Fruit fly (Drosophila melanogaster): ENCODE data around the gene RpL22.

Gene RpL22

dm6 chrX:765039-765508 is at the start of gene RpL22 (continued):
- TF ChIP-seq Eip78C (GFP tag): peak; percentile 91
- peak; percentile 89 for TF ChIP-seq CG6163 (GFP tag; IDR thresholded peaks at IDR 0.05)
- TF ChIP-seq Met (GFP tag; optimal IDR thresholded peaks at IDR 0.05): peak; percentile 80
- TF ChIP-seq CG8632 (GFP tag; optimal IDR thresholded peaks at IDR 0.05): peak; percentile 43
- TF ChIP-seq acj6 (GFP tag; optimal IDR thresholded peaks at IDR 0.05): peak; percentile 58
- TF ChIP-seq cyc (GFP tag; optimal IDR thresholded peaks at IDR 0.05): peak; percentile 81
- TF ChIP-seq net (GFP tag; optimal IDR thresholded peaks at IDR 0.05): peak; percentile 82
- peak; percentile 55 for TF ChIP-seq CG3032 (tag; optimal IDR thresholded peaks at IDR 0.05)
- peak; percentile 72 for TF ChIP-seq Smox (GFP tag; optimal IDR thresholded peaks at IDR 0.05)

DNA sequence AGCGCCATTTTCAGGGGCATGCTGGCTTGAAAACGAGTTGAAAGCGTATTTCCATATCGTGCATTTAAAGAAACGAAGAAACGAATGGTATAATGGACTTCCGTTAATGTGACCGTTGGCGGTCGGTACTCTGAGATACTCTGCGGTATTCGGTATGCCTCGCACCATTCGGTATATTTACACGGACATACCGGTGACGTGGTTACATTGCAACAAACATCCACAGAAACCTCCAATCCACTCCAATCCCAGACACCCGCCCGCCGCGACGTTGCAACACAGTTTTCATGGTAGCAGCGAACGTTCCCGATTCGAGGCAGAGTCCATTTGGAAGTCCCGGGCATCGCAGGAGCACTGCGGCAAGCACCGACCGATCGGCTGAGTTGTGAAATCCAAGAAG is 41.0 kb upstream of the RpL22 start, which contains the start of gene Sec22:
Gene Sec22 (plus strand): TSS at position 170 of the 400 bp plus-strand sequence.
- no peak for TF ChIP-seq Sox15 (GFP tag; optimal IDR thresholded peaks at IDR 0.05)
- TF ChIP-seq achi (GFP tag; optimal IDR thresholded peaks at IDR 0.05): no peak
- TF ChIP-seq Eip75B (GFP tag; optimal IDR thresholded peaks at IDR 0.05): no peak
- TF ChIP-seq dsx (GFP tag; optimal IDR thresholded peaks at IDR 0.05; ENCODE audit: poor library complexity, severe bottlenecking): peak; percentile 26
- TF ChIP-seq Ets96B (tag; optimal IDR thresholded peaks at IDR 0.05): no peak
- TF ChIP-seq ss (GFP tag; optimal IDR thresholded peaks at IDR 0.05): peak in 1 of 2 experiments; percentile 36
- no peak for TF ChIP-seq Smox (GFP tag; optimal IDR thresholded peaks at IDR 0.05)
- TF ChIP-seq cyc (GFP tag; optimal IDR thresholded peaks at IDR 0.05): peak; percentile 3
- peak; percentile 11 for TF ChIP-seq lz (GFP tag; optimal IDR thresholded peaks at IDR 0.05)
- TF ChIP-seq CG8319 (GFP tag; optimal IDR thresholded peaks at IDR 0.05): no peak
- TF ChIP-seq Eip78C (GFP tag): peak; percentile 45
- TF ChIP-seq Eip93F (GFP tag; optimal IDR thresholded peaks at IDR 0.05): no peak
- TF ChIP-seq Gug (GFP tag; IDR thresholded peaks at IDR 0.05): no peak

- peak; percentile 26 for TF ChIP-seq CG32006 (GFP tag; optimal IDR thresholded peaks at IDR 0.05)
- TF ChIP-seq Eip93F (GFP tag; optimal IDR thresholded peaks at IDR 0.05): no peak
- no peak for TF ChIP-seq lz (GFP tag; optimal IDR thresholded peaks at IDR 0.05)
- TF ChIP-seq Eip78C (GFP tag): peak; percentile 19
- TF ChIP-seq topi (GFP tag; optimal IDR thresholded peaks at IDR 0.05): no peak
- TF ChIP-seq CG8119 (GFP tag; IDR thresholded peaks at IDR 0.05): 0 out of 3 replicates have a peak, but pooled peaks have one; percentile 14
- no peak for TF ChIP-seq CG10631 (GFP tag; optimal IDR thresholded peaks at IDR 0.05)
- TF ChIP-seq achi (GFP tag; optimal IDR thresholded peaks at IDR 0.05): no peak
- TF ChIP-seq Lpt (GFP tag; optimal IDR thresholded peaks at IDR 0.05): no peak
- TF ChIP-seq CG6792 (GFP tag; optimal IDR thresholded peaks at IDR 0.05): no peak
- no peak for TF ChIP-seq Sox14 (GFP tag; optimal IDR thresholded peaks at IDR 0.05)
- no peak for TF ChIP-seq CG7368 (GFP tag; optimal IDR thresholded peaks at IDR 0.05)
- no peak for TF ChIP-seq CG34406 (GFP tag; optimal IDR thresholded peaks at IDR 0.05)
- no peak for TF ChIP-seq OdsH (GFP tag; optimal IDR thresholded peaks at IDR 0.05)
- TF ChIP-seq CG1621 (tag; optimal IDR thresholded peaks at IDR 0.05): no peak
- TF ChIP-seq fd59A (GFP tag; optimal IDR thresholded peaks at IDR 0.05): no peak
These were observed 39.9 kb upstream of the RpL22 start, which contains the start of gene CG13358 for dm6 chrX:804821-805220. CG13358 (minus strand) TSS chrX:804921.

dm6 chrX:803370-803769 is 38.4 kb upstream of the RpL22 start, which contains the start of gene CG13359:
CG13359 (minus strand) TSS chrX:803470.
- TF ChIP-seq CG3032 (tag; optimal IDR thresholded peaks at IDR 0.05) (no peak), CG4318 (GFP tag; optimal IDR thresholded peaks at IDR 0.05) (no peak), vri (GFP tag; optimal IDR thresholded peaks at IDR 0.05) (no peak), Hr39 (GFP tag; optimal IDR thresholded peaks at IDR 0.05) (no peak)
